Worm (Caenorhabditis elegans): Measurements from ENCODE around the gene M163.1.
A peak's percentile ranks its signal among the peaks of the same experiment; 100 is the strongest.

M163.1 gene

DNA sequence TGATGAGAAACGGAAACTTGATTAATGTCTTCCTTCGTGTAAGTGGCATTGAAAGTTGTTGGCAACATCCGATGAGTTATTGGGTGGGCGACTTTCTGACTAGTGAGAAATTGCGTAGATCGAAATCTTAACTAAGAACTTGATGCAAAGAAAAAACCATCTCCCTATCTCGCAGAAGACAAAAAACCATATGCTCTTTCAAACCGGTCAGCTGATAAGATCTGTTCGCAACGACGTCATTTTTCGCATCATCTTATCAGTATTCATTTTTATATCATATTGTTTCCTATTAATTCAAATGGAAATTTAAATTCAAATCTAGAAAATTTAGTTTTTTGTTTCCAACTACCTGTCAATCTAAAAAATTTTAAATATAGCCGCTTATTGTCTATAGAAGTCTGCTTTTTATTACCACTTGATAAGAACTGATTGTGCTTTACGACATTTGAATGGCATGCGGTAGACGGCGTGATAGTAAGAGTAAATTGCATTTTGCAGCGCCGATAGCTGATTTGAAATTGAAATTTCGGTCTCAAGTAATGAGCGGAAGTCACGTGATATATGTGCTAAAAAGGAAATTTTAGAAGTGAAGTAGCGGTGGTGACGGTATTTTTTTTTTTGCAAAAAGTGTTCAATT lies 3.1 kb downstream of the M163.1 start (continued):
- TF ChIP-seq F49E8.2 (tag; optimal IDR thresholded peaks at IDR 0.05; ENCODE audit: insufficient read depth), result no peak
- peak; percentile 51; the same call in 1 of the 2 replicates for TF ChIP-seq B0336.3 (GFP tag; IDR thresholded peaks at IDR 0.05)
- TF ChIP-seq F23B12.7 (tag; optimal IDR thresholded peaks at IDR 0.05; ENCODE audit: insufficient read depth), result no peak
- peak; percentile 46 for TF ChIP-seq tbp1 (GFP tag; optimal IDR thresholded peaks at IDR 0.05)
- no peak for TF ChIP-seq hlh-26 (GFP tag; conservative IDR thresholded peaks at IDR 0.05)
- TF ChIP-seq lin-35 (GFP tag; optimal IDR thresholded peaks at IDR 0.05), result no peak
- TF ChIP-seq cebp-1 (GFP tag; IDR thresholded peaks at IDR 0.05), result no peak
- peak; percentile 50 for TF ChIP-seq cebp-1 (tag; optimal IDR thresholded peaks at IDR 0.05)
- no peak for TF ChIP-seq C17E4.6 (GFP tag; IDR thresholded peaks at IDR 0.05)
- peak; percentile 24 for TF ChIP-seq F22D6.2 (tag; optimal IDR thresholded peaks at IDR 0.05)
- TF ChIP-seq lir-1 (GFP tag; conservative IDR thresholded peaks at IDR 0.05), result no peak
- peak in 1 of 2 experiments; percentile 88 for TF ChIP-seq let-607 (tag; optimal IDR thresholded peaks at IDR 0.05)
- TF ChIP-seq zfh-2 (GFP tag; conservative IDR thresholded peaks at IDR 0.05), result no peak
- TF ChIP-seq ceh-91 (GFP tag; IDR thresholded peaks at IDR 0.05), result no peak
- no peak for TF ChIP-seq B0261.1 (tag; optimal IDR thresholded peaks at IDR 0.05)
- no peak for TF ChIP-seq ceh-100 (GFP tag; IDR thresholded peaks at IDR 0.05)
- TF ChIP-seq efl-1 (GFP tag; optimal IDR thresholded peaks at IDR 0.05), result no peak
- TF ChIP-seq attf-6 (GFP tag; IDR thresholded peaks at IDR 0.05), result no peak
- TF ChIP-seq F55B11.4 (tag; optimal IDR thresholded peaks at IDR 0.05; ENCODE audit: borderline replicate concordance, insufficient read depth), result no peak
- TF ChIP-seq K12H6.12 (tag; optimal IDR thresholded peaks at IDR 0.05), result no peak
- TF ChIP-seq sea-2 (GFP tag; IDR thresholded peaks at IDR 0.05), result no peak
- no peak for TF ChIP-seq ets-4 (GFP tag; optimal IDR thresholded peaks at IDR 0.05)
- no peak for TF ChIP-seq lag-1 (GFP tag; IDR thresholded peaks at IDR 0.05)
- no peak for TF ChIP-seq F39B2.1 (GFP tag; IDR thresholded peaks at IDR 0.05)
- TF ChIP-seq zim-3 (tag; optimal IDR thresholded peaks at IDR 0.05), result no peak
- TF ChIP-seq egl-44 (GFP tag; IDR thresholded peaks at IDR 0.05), result no peak
- TF ChIP-seq madf-6 (GFP tag; IDR thresholded peaks at IDR 0.05), result no peak
- TF ChIP-seq unc-130 (GFP tag; optimal IDR thresholded peaks at IDR 0.05), result no peak
- peak; percentile 92 for TF ChIP-seq atf-7 (tag; optimal IDR thresholded peaks at IDR 0.05)
- TF ChIP-seq snpc-4 (GFP tag; optimal IDR thresholded peaks at IDR 0.05), result no peak
- TF ChIP-seq snpc-4 (tag; optimal IDR thresholded peaks at IDR 0.05), result peak in 3 of 4 experiments; percentile 0 to 42 (median 28)
- no peak for TF ChIP-seq ztf-3 (GFP tag; optimal IDR thresholded peaks at IDR 0.05)
- TF ChIP-seq ccch-3 (GFP tag; optimal IDR thresholded peaks at IDR 0.05), result no peak
- TF ChIP-seq rpc-1 (optimal IDR thresholded peaks at IDR 0.05), result no peak
- no peak for TF ChIP-seq rpc-1 (tag; optimal IDR thresholded peaks at IDR 0.05)
- TF ChIP-seq D2030.7 (GFP tag; IDR thresholded peaks at IDR 0.05), result no peak
- TF ChIP-seq nhr-120 (GFP tag; IDR thresholded peaks at IDR 0.05), result no peak
- TF ChIP-seq Y56A3A.18 (GFP tag; IDR thresholded peaks at IDR 0.05), result no peak
- TF ChIP-seq pha-4 (tag; optimal IDR thresholded peaks at IDR 0.05), result peak; percentile 43
- TF ChIP-seq ZK185.1 (tag; optimal IDR thresholded peaks at IDR 0.05; ENCODE audit: poor library complexity, severe bottlenecking), result no peak
- TF ChIP-seq mxl-1 (tag; optimal IDR thresholded peaks at IDR 0.05), result no peak
- no peak for TF ChIP-seq nfyb-1 (GFP tag; IDR thresholded peaks at IDR 0.05)
- TF ChIP-seq aptf-3 (GFP tag; IDR thresholded peaks at IDR 0.05), result no peak
- no peak for TF ChIP-seq attf-3 (GFP tag; conservative IDR thresholded peaks at IDR 0.05)
- TF ChIP-seq ceh-27 (GFP tag; optimal IDR thresholded peaks at IDR 0.05), result no peak
- no peak for TF ChIP-seq ztf-28 (GFP tag; IDR thresholded peaks at IDR 0.05)
- peak; percentile 69 for TF ChIP-seq lin-40 (tag; optimal IDR thresholded peaks at IDR 0.05)
- peak; percentile 19 for TF ChIP-seq gei-17 (GFP tag; optimal IDR thresholded peaks at IDR 0.05)

All from whole organism, young adult.